Fruit fly (Drosophila melanogaster) whole organism, wandering third instar larva: ENCODE results near the gene CG32388.

Source experiments
- CG32264 ChIP-seq: fragments of 200-800 bp; sonication (Bioruptor generic); optimal IDR thresholded peaks from 2 replicates; lab custom pipeline; 2016; ENCODE audit warnings: missing biosample characterization, missing genetic modification characterization
- CG9705 ChIP-seq: fragments of 200-800 bp; sonication (Bioruptor generic); optimal IDR thresholded peaks from 2 replicates; lab custom pipeline; 2018; ENCODE audit warnings: missing biosample characterization, mild to moderate bottlenecking, missing genetic modification characterization
- Dfd ChIP-seq: fragments of >200 bp; optimal IDR thresholded peaks from 2 replicates; lab custom pipeline; 2017; ENCODE audit warnings: missing biosample characterization, missing genetic modification characterization
- GATAd ChIP-seq: sonication (Bioruptor generic); optimal IDR thresholded peaks from 2 replicates; lab custom pipeline; 2016; ENCODE audit warnings: missing biosample characterization, missing genetic modification characterization
- HLH106 ChIP-seq: fragments of 200-800 bp; optimal IDR thresholded peaks from 3 replicates; lab custom pipeline; 2019; ENCODE audit warnings: missing biosample characterization, mild to moderate bottlenecking, missing genetic modification characterization, moderate library complexity
- Hnf4 ChIP-seq: fragments of 200-800 bp; sonication (Bioruptor generic); optimal IDR thresholded peaks from 2 replicates; lab custom pipeline; 2016; ENCODE audit warnings: missing biosample characterization, mild to moderate bottlenecking, missing genetic modification characterization
- Hr78 ChIP-seq: fragments of >200 bp; optimal IDR thresholded peaks from 2 replicates; lab custom pipeline; 2017; ENCODE audit warnings: missing biosample characterization, missing genetic modification characterization
- Hr83 ChIP-seq: fragments of 200-300 bp; sonication (Bioruptor generic); optimal IDR thresholded peaks from 2 replicates; lab custom pipeline; 2016; ENCODE audit warnings: missing biosample characterization, mild to moderate bottlenecking, missing genetic modification characterization, moderate library complexity; ENCODE audit not compliant: poor library complexity, severe bottlenecking
- Jra ChIP-seq: sonication (Bioruptor generic); optimal IDR thresholded peaks from 2 replicates; lab custom pipeline; 2016; ENCODE audit warnings: missing biosample characterization, missing genetic modification characterization
- Mio ChIP-seq: sonication (Bioruptor generic); optimal IDR thresholded peaks from 2 replicates; lab custom pipeline; 2016; ENCODE audit warnings: missing biosample characterization, missing genetic modification characterization
- Myc ChIP-seq: fragments of >200 bp; optimal IDR thresholded peaks from 2 replicates; lab custom pipeline; 2017
- N ChIP-seq: fragments of >200 bp; optimal IDR thresholded peaks from 2 replicates; lab custom pipeline; 2018; ENCODE audit warnings: missing biosample characterization, missing external identifiers, missing genetic modification characterization
- OdsH ChIP-seq: fragments of 200-800 bp; sonication (Bioruptor generic); optimal IDR thresholded peaks from 2 replicates; lab custom pipeline; 2016; ENCODE audit warnings: missing biosample characterization, mild to moderate bottlenecking, missing genetic modification characterization
- Rel ChIP-seq, 2 experiments: fragments of 200-800 bp; sonication (Bioruptor generic) in 1 of 2; optimal IDR thresholded peaks; 2 replicates in 1 of 2; 3 replicates in 1 of 2; lab custom pipeline; 2016 to 2019; ENCODE audit warnings: mild to moderate bottlenecking in 2 of 2, missing biosample characterization in 2 of 2, missing genetic modification characterization in 2 of 2, moderate library complexity in 1 of 2
- Sp1 ChIP-seq: fragments of 200-800 bp; sonication (Bioruptor generic); optimal IDR thresholded peaks from 3 replicates; lab custom pipeline; 2019; ENCODE audit warnings: missing biosample characterization, mild to moderate bottlenecking, missing genetic modification characterization, moderate library complexity
- Vsx2 ChIP-seq: fragments of 200-300, 225-300 bp; sonication (Bioruptor generic); optimal IDR thresholded peaks from 2 replicates; lab custom pipeline; 2018; ENCODE audit warnings: missing biosample characterization, missing genetic modification characterization; ENCODE audit not compliant: partially characterized antibody
- brk ChIP-seq: fragments of 200-800 bp; sonication (Bioruptor generic); optimal IDR thresholded peaks from 2 replicates; lab custom pipeline; 2016; ENCODE audit warnings: missing biosample characterization, mild to moderate bottlenecking, missing genetic modification characterization
- dl ChIP-seq, 2 experiments: fragments of 175-275, 200-275 bp in 1 of 2; fragments of 200-275 bp in 1 of 2; sonication (Bioruptor generic); optimal IDR thresholded peaks; lab custom pipeline; 2018; ENCODE audit warnings: mild to moderate bottlenecking in 2 of 2, missing biosample characterization in 2 of 2, missing genetic modification characterization in 2 of 2, moderate library complexity in 2 of 2; ENCODE audit not compliant: partially characterized antibody in 2 of 2, insufficient read depth in 1 of 2
- dmrt93B ChIP-seq: fragments of 200-800 bp; sonication (Bioruptor generic); optimal IDR thresholded peaks from 2 replicates; lab custom pipeline; 2018; ENCODE audit warnings: missing biosample characterization, mild to moderate bottlenecking, missing genetic modification characterization
- dsf ChIP-seq: sonication (Bioruptor generic); optimal IDR thresholded peaks from 2 replicates; lab custom pipeline; 2016; ENCODE audit warnings: missing biosample characterization, missing genetic modification characterization, borderline replicate concordance
- ey ChIP-seq: fragments of 200-800 bp; sonication (Bioruptor generic); optimal IDR thresholded peaks from 2 replicates; lab custom pipeline; 2016; ENCODE audit warnings: missing biosample characterization, missing genetic modification characterization
- foxo ChIP-seq, 2 experiments: fragments of 200-800 bp; sonication (Bioruptor generic); optimal IDR thresholded peaks; 2 replicates in 1 of 2; 3 replicates in 1 of 2; lab custom pipeline; 2016 to 2017; ENCODE audit warnings: missing biosample characterization in 2 of 2, missing genetic modification characterization in 2 of 2
- fru ChIP-seq: fragments of 200-800 bp; sonication (Bioruptor generic); optimal IDR thresholded peaks from 3 replicates; lab custom pipeline; 2016; ENCODE audit warnings: missing biosample characterization, mild to moderate bottlenecking, missing genetic modification characterization
- h ChIP-seq: fragments of 200-800 bp; sonication (Bioruptor generic); optimal IDR thresholded peaks from 3 replicates; lab custom pipeline; 2016; ENCODE audit warnings: missing biosample characterization, mild to moderate bottlenecking, missing genetic modification characterization
- lola ChIP-seq: fragments of >200 bp; optimal IDR thresholded peaks from 2 replicates; lab custom pipeline; 2017; ENCODE audit warnings: missing biosample characterization, missing genetic modification characterization
- pan ChIP-seq: fragments of >200 bp; optimal IDR thresholded peaks from 2 replicates; lab custom pipeline; 2017
- psq ChIP-seq: fragments of 200-800 bp; sonication (Bioruptor generic); optimal IDR thresholded peaks from 3 replicates; lab custom pipeline; 2017; ENCODE audit warnings: missing biosample characterization, mild to moderate bottlenecking, missing genetic modification characterization, moderate library complexity
- sage ChIP-seq: fragments of 200-800 bp; sonication (Bioruptor generic); optimal IDR thresholded peaks from 2 replicates; lab custom pipeline; 2016; ENCODE audit warnings: missing biosample characterization, mild to moderate bottlenecking, missing genetic modification characterization
- sv ChIP-seq: fragments of 200-800 bp; sonication (Bioruptor generic); optimal IDR thresholded peaks from 3 replicates; lab custom pipeline; 2016; ENCODE audit warnings: missing biosample characterization, missing genetic modification characterization
- tai ChIP-seq: sonication (Bioruptor generic); optimal IDR thresholded peaks from 2 replicates; lab custom pipeline; 2016; ENCODE audit warnings: missing biosample characterization, missing genetic modification characterization
- usp ChIP-seq: fragments of >200 bp; optimal IDR thresholded peaks from 2 replicates; lab custom pipeline; 2017; ENCODE audit warnings: missing biosample characterization, missing genetic modification characterization

The CG32388 gene

dm6 chr3L:7008351-7008750 is 24.0 kb upstream of the CG32388 start (continued):
- TF ChIP-seq Rel (GFP tag; optimal IDR thresholded peaks at IDR 0.05; lab: Kevin White, UChicago) (no peak), Rel (tag; optimal IDR thresholded peaks at IDR 0.05; lab: Kevin White, UChicago) (no peak), dmrt93B (no peak), psq (peak; percentile 8), Vsx2 (no peak), CG32264 (no peak), N (no peak), HLH106 (tag; lab: Kevin White, UChicago) (peak; percentile 44), lola (GFP tag; lab: Kevin White, UChicago) (no peak), Mio (GFP tag; lab: Kevin White, UChicago) (no peak), GATAd (GFP tag; lab: Kevin White, UChicago) (no peak), CG9705 (GFP tag; lab: Kevin White, UChicago) (no peak), Dfd (GFP tag; lab: Kevin White, UChicago) (no peak), Myc (lab: Kevin White, UChicago) (no peak)

dm6 chr3L:7006421-7006820 is 22.0 kb upstream of the CG32388 start:
- TF ChIP-seq dl (GFP tag; optimal IDR thresholded peaks at IDR 0.05; lab: Kevin White, UChicago; ENCODE audit: insufficient read depth in 1 of 2, partially characterized antibody in 2 of 2) = no peak
- TF ChIP-seq CG32264 = no peak
- no peak for TF ChIP-seq pan
- no peak for TF ChIP-seq foxo (GFP tag; optimal IDR thresholded peaks at IDR 0.05; lab: Kevin White, UChicago)
- TF ChIP-seq Jra (GFP tag; lab: Kevin White, UChicago) = no peak
- no peak for TF ChIP-seq fru (GFP tag; lab: Kevin White, UChicago)
- no peak for TF ChIP-seq Hr78 (GFP tag; lab: Kevin White, UChicago)
- no peak for TF ChIP-seq sv (GFP tag; lab: Kevin White, UChicago)
- no peak for TF ChIP-seq ey
- TF ChIP-seq sage (GFP tag; lab: Kevin White, UChicago) = no peak
- TF ChIP-seq psq = no peak
- TF ChIP-seq OdsH (GFP tag; lab: Kevin White, UChicago) = no peak
- TF ChIP-seq brk (GFP tag; lab: Kevin White, UChicago) = no peak
- no peak for TF ChIP-seq N
- TF ChIP-seq GATAd (GFP tag; lab: Kevin White, UChicago) = no peak
- no peak for TF ChIP-seq tai (GFP tag; lab: Kevin White, UChicago)
- TF ChIP-seq, all 38 proteins: peak for 0

dm6 chr3L:7003132-7003531 is 18.7 kb upstream of the CG32388 start:
- no peak for TF ChIP-seq tai (GFP tag; lab: Kevin White, UChicago)
- no peak for TF ChIP-seq Jra (GFP tag; lab: Kevin White, UChicago)
- TF ChIP-seq usp (GFP tag; lab: Kevin White, UChicago) = no peak
- TF ChIP-seq sage (GFP tag; lab: Kevin White, UChicago) = no peak
- TF ChIP-seq Hr78 (GFP tag; lab: Kevin White, UChicago) = no peak
- TF ChIP-seq psq = no peak
- no peak for TF ChIP-seq GATAd (GFP tag; lab: Kevin White, UChicago)
- TF ChIP-seq dmrt93B = no peak
- no peak for TF ChIP-seq fru (GFP tag; lab: Kevin White, UChicago)
- no peak for TF ChIP-seq Dfd (GFP tag; lab: Kevin White, UChicago)
- TF ChIP-seq HLH106 (tag; lab: Kevin White, UChicago) = no peak
- no peak for TF ChIP-seq Sp1 (GFP tag; lab: Kevin White, UChicago)
- TF ChIP-seq h = no peak
- TF ChIP-seq dl (GFP tag; optimal IDR thresholded peaks at IDR 0.05; lab: Kevin White, UChicago; ENCODE audit: insufficient read depth in 1 of 2, partially characterized antibody in 2 of 2) = no peak
- TF ChIP-seq pan = no peak
- TF ChIP-seq ey = no peak
- TF ChIP-seq N = no peak
- no peak for TF ChIP-seq CG32264
- TF ChIP-seq Hnf4 (GFP tag; lab: Kevin White, UChicago) = no peak
- TF ChIP-seq OdsH (GFP tag; lab: Kevin White, UChicago) = no peak

dm6 chr3L:7002355-7002754 is 18.0 kb upstream of the CG32388 start:
- no peak for TF ChIP-seq dmrt93B
- no peak for TF ChIP-seq dsf (GFP tag; lab: Kevin White, UChicago)
- TF ChIP-seq Hr83 (GFP tag; lab: Kevin White, UChicago) = no peak
- no peak for TF ChIP-seq pan
- TF ChIP-seq h = no peak
- TF ChIP-seq HLH106 (tag; lab: Kevin White, UChicago) = no peak
- no peak for TF ChIP-seq tai (GFP tag; lab: Kevin White, UChicago)
- TF ChIP-seq Dfd (GFP tag; lab: Kevin White, UChicago) = no peak
- TF ChIP-seq Hr78 (GFP tag; lab: Kevin White, UChicago) = no peak
- TF ChIP-seq lola (GFP tag; lab: Kevin White, UChicago) = no peak
